Worm (Caenorhabditis elegans) whole organism, midembryonic: ENCODE data around the gene srh-105.

Source experiments
- cog-1 ChIP-seq: sonication (generic microtip); optimal IDR thresholded peaks from 2 replicates; lab custom pipeline; 2016; ENCODE audit warnings: missing genetic modification characterization, missing compliant biosample characterization
- klf-2 ChIP-seq: fragments of 200-800 bp; sonication (Bioruptor generic); conservative IDR thresholded peaks from 2 replicates; pipeline ENCODE4 v1.3.6; 2022; ENCODE audit warnings: missing genetic modification reagents, missing genetic modification characterization, missing compliant biosample characterization
- med-1 ChIP-seq: sonication (generic microtip); optimal IDR thresholded peaks from 2 replicates; lab custom pipeline; 2017; ENCODE audit warnings: missing genetic modification characterization, mild to moderate bottlenecking, missing compliant biosample characterization, antibody characterized with exemption, missing genetic modification reagents; ENCODE audit not compliant: insufficient read depth
- ref-1 ChIP-seq: fragments of 200-800 bp; sonication (Bioruptor generic); conservative IDR thresholded peaks from 2 replicates; pipeline ENCODE4 v1.3.6; 2022; ENCODE audit warnings: missing genetic modification reagents, missing genetic modification characterization, missing compliant biosample characterization
- tab-1 ChIP-seq: fragments of 200-800 bp; sonication (Bioruptor generic); IDR thresholded peaks from 2 replicates; pipeline ENCODE4 v1.3.6; 2022; ENCODE audit warnings: missing genetic modification characterization, missing compliant biosample characterization
- ztf-29 ChIP-seq: fragments of 200-800 bp; sonication (Bioruptor generic); IDR thresholded peaks from 2 replicates; pipeline ENCODE4 v1.3.6; 2022; ENCODE audit warnings: missing genetic modification reagents, missing genetic modification characterization, missing compliant biosample characterization

DNA sequence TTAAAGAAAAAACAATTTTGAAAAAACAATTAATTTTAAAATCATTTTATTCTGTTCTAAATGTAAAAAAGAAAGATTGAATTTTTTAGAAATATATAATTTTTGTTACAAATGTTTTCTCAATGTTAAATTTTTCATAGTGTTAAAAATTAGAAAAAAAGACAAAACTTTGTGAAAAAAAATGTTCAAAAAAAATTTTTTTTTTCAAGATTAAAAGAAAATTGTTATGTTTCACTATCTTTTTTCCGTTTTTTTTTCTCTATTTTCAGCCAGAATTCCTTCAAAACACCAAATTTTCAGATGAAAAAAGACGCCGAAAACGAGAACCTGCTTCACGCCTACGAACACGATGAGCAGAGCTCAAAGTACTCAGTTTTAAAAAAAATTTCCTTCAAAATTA is 14.0 kb downstream of the srh-105 start, which contains the start of gene sms-5:
- TF ChIP-seq tab-1 (GFP tag; lab: Robert Waterston, UW): no peak
- no peak for TF ChIP-seq ref-1
- TF ChIP-seq klf-2 (GFP tag; lab: Robert Waterston, UW): no peak
- TF ChIP-seq ztf-29 (GFP tag; lab: Robert Waterston, UW): no peak
- no peak for TF ChIP-seq med-1 (GFP tag; lab: Kevin White, UChicago)
- TF ChIP-seq cog-1 (tag; lab: Kevin White, UChicago): no peak
